Worm (Caenorhabditis elegans) whole organism, L2 larva: ENCODE measurements around the gene zfp-2.
A peak's percentile ranks its signal among the peaks of the same experiment; 100 is the strongest.

Source experiments
- C34F6.9 ChIP-seq: fragments of 150-350 bp; optimal IDR thresholded peaks from 2 replicates; lab custom pipeline; 2014; ENCODE audit warnings: missing biosample characterization, missing genetic modification characterization
- F13H6.1 ChIP-seq: sonication (generic microtip); optimal IDR thresholded peaks from 2 replicates; lab custom pipeline; 2016; ENCODE audit warnings: missing genetic modification characterization, missing compliant biosample characterization
- R02D3.7 ChIP-seq: fragments of 150-350 bp; optimal IDR thresholded peaks from 2 replicates; lab custom pipeline; 2014; ENCODE audit warnings: missing biosample characterization, missing genetic modification characterization
- Y55F3AM.14 ChIP-seq: fragments of 200-800 bp; sonication (Bioruptor generic); optimal IDR thresholded peaks from 2 replicates; lab custom pipeline; 2018; ENCODE audit warnings: mild to moderate bottlenecking, missing genetic modification characterization, missing compliant biosample characterization
- ZK546.5 ChIP-seq: sonication (generic microtip); optimal IDR thresholded peaks from 2 replicates; lab custom pipeline; 2017; ENCODE audit warnings: missing biosample characterization, missing genetic modification characterization
- alr-1 ChIP-seq: fragments of 150-350 bp; optimal IDR thresholded peaks from 2 replicates; lab custom pipeline; 2014; ENCODE audit warnings: missing biosample characterization, missing genetic modification characterization
- aly-2 ChIP-seq: fragments of 150-350 bp; optimal IDR thresholded peaks from 2 replicates; lab custom pipeline; 2014; ENCODE audit warnings: missing biosample characterization, missing genetic modification characterization
- ceh-16 ChIP-seq: fragments of 150-350 bp; optimal IDR thresholded peaks from 2 replicates; lab custom pipeline; 2014; ENCODE audit warnings: missing biosample characterization, missing genetic modification characterization
- crh-2 ChIP-seq: sonication (generic microtip); optimal IDR thresholded peaks from 2 replicates; lab custom pipeline; 2017; ENCODE audit warnings: missing biosample characterization, missing genetic modification characterization
- egl-27 ChIP-seq: sonication (generic microtip); optimal IDR thresholded peaks from 3 replicates; lab custom pipeline; 2017; ENCODE audit warnings: missing biosample characterization, missing genetic modification reagents, missing genetic modification characterization
- elt-1 ChIP-seq: fragments of 150-350 bp; optimal IDR thresholded peaks from 2 replicates; lab custom pipeline; 2014; ENCODE audit warnings: missing biosample characterization, missing genetic modification characterization
- elt-3 ChIP-seq: sonication (generic microtip); optimal IDR thresholded peaks from 2 replicates; lab custom pipeline; 2017; ENCODE audit warnings: missing biosample characterization, missing genetic modification characterization
- fos-1 ChIP-seq: fragments of 150-350 bp; optimal IDR thresholded peaks from 2 replicates; lab custom pipeline; 2014; ENCODE audit warnings: missing biosample characterization, missing genetic modification characterization
- lin-11 ChIP-seq: fragments of 150-350 bp; sonication (generic microtip); optimal IDR thresholded peaks from 2 replicates; lab custom pipeline; 2014; ENCODE audit warnings: missing biosample characterization, missing genetic modification characterization, inconsistent platforms, mixed read lengths
- lin-13 ChIP-seq: fragments of 150-350 bp; optimal IDR thresholded peaks from 2 replicates; lab custom pipeline; 2014; ENCODE audit warnings: missing biosample characterization, missing genetic modification reagents, missing genetic modification characterization
- lin-39 ChIP-seq: fragments of 150-350 bp; optimal IDR thresholded peaks from 2 replicates; lab custom pipeline; 2014; ENCODE audit warnings: missing biosample characterization, missing genetic modification reagents, missing genetic modification characterization
- mab-5 ChIP-seq: fragments of 150-350 bp; optimal IDR thresholded peaks from 2 replicates; lab custom pipeline; 2014; ENCODE audit warnings: missing biosample characterization, missing genetic modification characterization
- mbf-1 ChIP-seq: sonication (generic microtip); optimal IDR thresholded peaks from 2 replicates; lab custom pipeline; 2017; ENCODE audit warnings: missing biosample characterization, missing genetic modification characterization
- nhr-10 ChIP-seq: sonication (generic microtip); optimal IDR thresholded peaks from 2 replicates; lab custom pipeline; 2017; ENCODE audit warnings: missing biosample characterization, missing genetic modification characterization
- nhr-11 ChIP-seq: fragments of 150-350 bp; optimal IDR thresholded peaks from 2 replicates; lab custom pipeline; 2014; ENCODE audit warnings: missing biosample characterization, missing genetic modification characterization
- nhr-12 ChIP-seq: fragments of 150-350 bp; optimal IDR thresholded peaks from 2 replicates; lab custom pipeline; 2014; ENCODE audit warnings: missing biosample characterization, missing genetic modification characterization
- nhr-129 ChIP-seq: fragments of 150-350 bp; optimal IDR thresholded peaks from 2 replicates; lab custom pipeline; 2014; ENCODE audit warnings: missing biosample characterization, missing genetic modification characterization
- nhr-21 ChIP-seq: fragments of 150-350 bp; optimal IDR thresholded peaks from 2 replicates; lab custom pipeline; 2014; ENCODE audit warnings: missing biosample characterization, missing genetic modification characterization
- nhr-25 ChIP-seq: fragments of 150-350 bp; sonication (generic microtip); optimal IDR thresholded peaks from 3 replicates; lab custom pipeline; 2014; ENCODE audit warnings: missing biosample characterization, missing genetic modification characterization
- nhr-6 ChIP-seq: fragments of 150-350 bp; optimal IDR thresholded peaks from 2 replicates; lab custom pipeline; 2014; ENCODE audit warnings: missing biosample characterization, missing genetic modification characterization
- nhr-77 ChIP-seq: fragments of 150-350 bp; optimal IDR thresholded peaks from 2 replicates; lab custom pipeline; 2014; ENCODE audit warnings: missing biosample characterization, missing genetic modification characterization
- peb-1 ChIP-seq: fragments of 150-350 bp; optimal IDR thresholded peaks from 2 replicates; lab custom pipeline; 2014; ENCODE audit warnings: missing biosample characterization, missing genetic modification characterization
- sem-4 ChIP-seq: fragments of 150-350 bp; optimal IDR thresholded peaks from 2 replicates; lab custom pipeline; 2014; ENCODE audit warnings: missing biosample characterization, missing genetic modification reagents, missing genetic modification characterization
- skn-1 ChIP-seq: sonication (generic microtip); optimal IDR thresholded peaks from 2 replicates; lab custom pipeline; 2017; ENCODE audit warnings: missing biosample characterization, missing genetic modification characterization
- sma-3 ChIP-seq: sonication (generic microtip); optimal IDR thresholded peaks from 2 replicates; lab custom pipeline; 2016; ENCODE audit warnings: missing genetic modification reagents, missing genetic modification characterization, missing compliant biosample characterization
- snpc-4 ChIP-seq: fragments of 150-350 bp; optimal IDR thresholded peaks from 2 replicates; lab custom pipeline; 2014; ENCODE audit warnings: missing biosample characterization, missing genetic modification characterization
- unc-39 ChIP-seq: fragments of 150-350 bp; optimal IDR thresholded peaks from 2 replicates; lab custom pipeline; 2014; ENCODE audit warnings: missing biosample characterization, missing genetic modification characterization
- unc-55 ChIP-seq: fragments of 150-350 bp; sonication (generic microtip); optimal IDR thresholded peaks from 3 replicates; lab custom pipeline; 2014; ENCODE audit warnings: missing biosample characterization, missing genetic modification reagents, missing genetic modification characterization
- unc-62 ChIP-seq: fragments of 150-350 bp; optimal IDR thresholded peaks from 2 replicates; lab custom pipeline; 2014; ENCODE audit warnings: missing biosample characterization, missing genetic modification reagents, missing genetic modification characterization
- ztf-1 ChIP-seq: fragments of 200-800 bp; sonication (Bioruptor generic); conservative IDR thresholded peaks from 2 replicates; pipeline ENCODE4 v1.3.6; 2022; ENCODE audit warnings: missing genetic modification characterization, missing compliant biosample characterization
- ztf-11 ChIP-seq: sonication (generic microtip); optimal IDR thresholded peaks from 2 replicates; lab custom pipeline; 2017; ENCODE audit warnings: missing biosample characterization, missing genetic modification characterization

zfp-2 gene

DNA sequence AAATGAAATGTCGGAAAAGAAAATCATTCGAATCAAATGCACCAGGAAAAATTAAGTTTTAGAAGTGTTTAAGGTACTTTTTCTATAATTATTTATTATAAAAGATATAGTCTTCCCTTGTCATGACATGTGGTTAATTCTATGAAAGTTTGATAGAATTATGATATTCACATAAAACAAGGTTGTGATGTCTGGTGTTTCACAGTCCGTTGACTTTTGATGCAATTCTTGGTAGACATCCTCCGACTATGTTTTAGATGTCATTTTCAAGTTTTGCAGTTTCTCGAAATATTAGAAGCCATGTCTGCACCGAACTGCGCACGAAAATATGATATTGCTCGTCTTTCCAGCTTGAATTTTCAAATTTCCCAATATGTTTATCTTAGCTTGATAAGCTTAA, 13.1 kb upstream of the zfp-2 start, which contains the start of gene sra-7:
Gene sra-7 (plus strand): TSS at position 301 of the 400 bp plus-strand sequence.
- no peak for TF ChIP-seq ceh-16 (tag; lab: Kevin White, UChicago)
- TF ChIP-seq nhr-11 (tag; lab: Kevin White, UChicago) = no peak
- TF ChIP-seq Y55F3AM.14 (GFP tag; lab: Kevin White, UChicago) = no peak
- TF ChIP-seq nhr-129 = no peak
- no peak for TF ChIP-seq lin-11 (tag; lab: Kevin White, UChicago)
- no peak for TF ChIP-seq sem-4 (tag; lab: Kevin White, UChicago)
- TF ChIP-seq crh-2 (tag; lab: Kevin White, UChicago) = no peak
- TF ChIP-seq lin-13 = no peak
- TF ChIP-seq aly-2 (tag; lab: Kevin White, UChicago) = no peak
- TF ChIP-seq nhr-12 = no peak
- no peak for TF ChIP-seq nhr-77 (tag; lab: Kevin White, UChicago)
- TF ChIP-seq lin-39 (tag; lab: Kevin White, UChicago) = no peak
- TF ChIP-seq nhr-10 (tag; lab: Kevin White, UChicago) = no peak
- no peak for TF ChIP-seq nhr-25 (tag; lab: Kevin White, UChicago)
- no peak for TF ChIP-seq unc-55 (GFP tag; lab: Kevin White, UChicago)
- TF ChIP-seq elt-1 (tag; lab: Kevin White, UChicago) = no peak
- no peak for TF ChIP-seq skn-1 (tag; lab: Kevin White, UChicago)

DNA sequence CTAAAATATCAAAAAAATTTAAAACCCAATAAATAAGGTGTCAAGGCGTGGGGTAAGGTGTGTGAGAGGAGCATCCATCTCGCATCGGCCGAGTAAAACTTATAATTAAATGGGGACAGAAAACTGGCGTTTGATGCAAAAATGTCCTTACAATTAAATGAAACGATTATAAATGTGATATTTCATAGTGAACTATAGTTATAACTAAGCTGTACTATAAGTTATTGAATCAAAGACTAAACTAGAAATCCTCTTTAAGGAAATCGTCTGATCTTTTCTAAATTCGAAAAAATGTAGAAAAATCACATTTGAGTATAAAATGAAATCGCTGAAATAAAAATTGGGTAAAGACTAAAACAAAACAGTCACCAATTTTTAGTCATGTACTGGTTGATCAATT, 6.7 kb upstream of the zfp-2 start, which contains the start of gene sra-6:
Gene sra-6 (minus strand): TSS at position 101 of the 400 bp plus-strand sequence.
- TF ChIP-seq ZK546.5 (tag; lab: Kevin White, UChicago) (no peak), lin-39 (tag; lab: Kevin White, UChicago) (no peak), egl-27 (tag; lab: Kevin White, UChicago) (no peak), alr-1 (tag; lab: Kevin White, UChicago) (no peak), mbf-1 (tag; lab: Kevin White, UChicago) (no peak), nhr-6 (tag; lab: Kevin White, UChicago) (no peak)

DNA sequence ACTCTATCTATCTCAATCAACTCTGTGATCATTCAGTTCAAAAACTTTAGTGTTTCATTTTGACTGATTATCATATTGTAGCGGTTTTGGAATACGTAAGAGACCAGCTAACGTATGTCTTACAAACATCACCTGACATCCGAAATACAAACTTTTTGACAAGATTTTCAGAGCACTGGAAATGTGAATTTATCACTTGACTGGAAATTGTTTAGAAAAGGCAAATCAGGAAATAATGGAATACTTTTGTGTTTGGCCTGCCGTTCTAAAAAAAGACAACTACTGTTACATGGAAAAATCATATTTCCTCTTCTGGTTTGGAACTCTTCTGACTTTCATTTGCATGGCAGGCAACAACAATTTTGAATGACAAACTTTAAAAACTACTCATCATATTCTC, 5.9 kb upstream of the zfp-2 start, which contains the start of gene F35H8.12:
Gene F35H8.12 (plus strand): TSS at position 301 of the 400 bp plus-strand sequence.
- TF ChIP-seq egl-27 (tag; lab: Kevin White, UChicago) = no peak
- no peak for TF ChIP-seq unc-55 (GFP tag; lab: Kevin White, UChicago)
- TF ChIP-seq ztf-1 (GFP tag; lab: Robert Waterston, UW) = no peak
- no peak for TF ChIP-seq nhr-25 (tag; lab: Kevin White, UChicago)
- no peak for TF ChIP-seq unc-39
- TF ChIP-seq R02D3.7 (tag; lab: Kevin White, UChicago) = no peak
- no peak for TF ChIP-seq snpc-4 (tag; lab: Kevin White, UChicago)
- no peak for TF ChIP-seq nhr-12
- TF ChIP-seq nhr-21 (tag; lab: Kevin White, UChicago) = no peak
- no peak for TF ChIP-seq peb-1 (tag; lab: Kevin White, UChicago)
- TF ChIP-seq ztf-11 (tag; lab: Kevin White, UChicago) = no peak
- TF ChIP-seq unc-62 = no peak
- TF ChIP-seq fos-1 (tag; lab: Kevin White, UChicago) = no peak
- TF ChIP-seq nhr-77 (tag; lab: Kevin White, UChicago) = no peak

DNA sequence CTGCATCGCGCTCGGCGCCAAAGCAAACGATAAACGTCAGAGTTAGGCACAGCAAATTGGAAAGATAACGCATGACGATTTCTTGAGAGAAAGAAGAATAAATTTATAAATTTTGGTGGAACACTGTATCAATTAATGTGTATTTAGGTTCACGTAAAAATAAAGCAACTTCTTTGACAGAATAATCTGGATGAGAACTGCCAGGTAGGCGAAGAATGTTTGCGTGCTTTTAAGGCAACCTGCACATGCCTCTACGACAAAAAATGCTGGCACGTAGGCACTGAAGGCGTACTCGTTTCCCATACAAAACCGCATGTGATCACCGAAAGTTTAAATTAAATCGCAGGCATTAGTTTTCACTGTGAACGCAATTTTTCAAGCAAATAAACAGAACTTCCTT, 4.3 kb upstream of the zfp-2 start, which contains the start of gene F35H8.1:
Gene F35H8.1 (minus strand): TSS at position 101 of the 400 bp plus-strand sequence.
- no peak for TF ChIP-seq unc-55 (GFP tag; lab: Kevin White, UChicago)
- no peak for TF ChIP-seq lin-39 (tag; lab: Kevin White, UChicago)
- no peak for TF ChIP-seq crh-2 (tag; lab: Kevin White, UChicago)
- no peak for TF ChIP-seq unc-62
- TF ChIP-seq aly-2 (tag; lab: Kevin White, UChicago) = no peak
- TF ChIP-seq elt-1 (tag; lab: Kevin White, UChicago) = no peak
- TF ChIP-seq mab-5 = no peak
- TF ChIP-seq C34F6.9 (tag; lab: Kevin White, UChicago) = no peak
- no peak for TF ChIP-seq lin-13
- no peak for TF ChIP-seq elt-3 (tag; lab: Kevin White, UChicago)
- no peak for TF ChIP-seq egl-27 (tag; lab: Kevin White, UChicago)
- TF ChIP-seq, all 48 proteins: peak for 0

DNA sequence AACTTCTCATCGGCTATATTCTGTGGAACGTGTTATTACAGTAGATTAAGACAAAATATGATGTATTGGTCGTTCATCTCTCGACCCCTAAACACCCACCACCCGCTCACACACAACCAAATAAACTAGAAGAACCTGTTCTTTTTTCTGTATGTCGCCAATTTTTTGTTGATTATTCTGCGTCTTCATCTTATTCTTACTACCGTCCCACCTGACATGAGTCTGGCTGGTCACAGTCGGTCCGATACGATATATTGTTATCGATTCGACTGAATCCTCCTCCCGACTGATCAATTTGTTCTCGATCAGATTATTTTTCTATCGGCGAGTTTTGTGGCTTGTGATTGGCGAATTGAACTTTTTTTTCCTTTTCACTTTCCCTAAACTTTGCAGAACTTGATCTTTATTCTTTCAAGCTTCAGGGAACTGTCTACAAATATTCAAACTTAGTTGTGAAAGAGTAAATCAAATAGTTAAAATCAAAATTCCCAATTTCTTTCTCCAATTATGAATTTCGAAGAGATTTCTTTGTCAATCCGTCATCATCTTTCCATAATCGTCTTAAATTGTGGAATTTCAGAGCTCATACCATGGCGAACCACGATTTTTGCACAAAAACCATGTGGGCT, 2.4 kb upstream of the zfp-2 start, which contains the start of gene F35H8.2:
Gene F35H8.2 (plus strand): TSS at position 579 of the 629 bp plus-strand sequence.
- TF ChIP-seq F13H6.1 (tag; lab: Kevin White, UChicago) = no peak
- no peak for TF ChIP-seq ztf-1 (GFP tag; lab: Robert Waterston, UW)
- peak; percentile 18 for TF ChIP-seq sma-3 (GFP tag; lab: Kevin White, UChicago)
- TF ChIP-seq nhr-25 (tag; lab: Kevin White, UChicago) = peak; percentile 82
- peak; percentile 34 for TF ChIP-seq nhr-21 (tag; lab: Kevin White, UChicago)
